Fruit fly (Drosophila melanogaster) whole organism, wandering third instar larva: ENCODE results near the gene CG31493.

Experiments used
- Abd-B ChIP-seq: fragments of >200 bp; optimal IDR thresholded peaks from 2 replicates; lab custom pipeline; 2017; ENCODE audit warnings: missing biosample characterization, missing genetic modification characterization
- Dfd ChIP-seq: fragments of >200 bp; optimal IDR thresholded peaks from 2 replicates; lab custom pipeline; 2017; ENCODE audit warnings: missing biosample characterization, missing genetic modification characterization
- GATAd ChIP-seq: sonication (Bioruptor generic); optimal IDR thresholded peaks from 2 replicates; lab custom pipeline; 2016; ENCODE audit warnings: missing biosample characterization, missing genetic modification characterization
- Hr83 ChIP-seq: fragments of 200-300 bp; sonication (Bioruptor generic); optimal IDR thresholded peaks from 2 replicates; lab custom pipeline; 2016; ENCODE audit warnings: missing biosample characterization, mild to moderate bottlenecking, missing genetic modification characterization, moderate library complexity; ENCODE audit not compliant: poor library complexity, severe bottlenecking
- Mio ChIP-seq: sonication (Bioruptor generic); optimal IDR thresholded peaks from 2 replicates; lab custom pipeline; 2016; ENCODE audit warnings: missing biosample characterization, missing genetic modification characterization
- N ChIP-seq: fragments of >200 bp; optimal IDR thresholded peaks from 2 replicates; lab custom pipeline; 2018; ENCODE audit warnings: missing biosample characterization, missing external identifiers, missing genetic modification characterization
- br ChIP-seq: fragments of 200-800 bp; sonication (Bioruptor generic); optimal IDR thresholded peaks from 2 replicates; lab custom pipeline; 2016; ENCODE audit warnings: missing biosample characterization, missing genetic modification characterization
- dmrt93B ChIP-seq: fragments of 200-800 bp; sonication (Bioruptor generic); optimal IDR thresholded peaks from 2 replicates; lab custom pipeline; 2018; ENCODE audit warnings: missing biosample characterization, mild to moderate bottlenecking, missing genetic modification characterization
- ey ChIP-seq: fragments of 200-800 bp; sonication (Bioruptor generic); optimal IDR thresholded peaks from 2 replicates; lab custom pipeline; 2016; ENCODE audit warnings: missing biosample characterization, missing genetic modification characterization
- lola ChIP-seq: fragments of >200 bp; optimal IDR thresholded peaks from 2 replicates; lab custom pipeline; 2017; ENCODE audit warnings: missing biosample characterization, missing genetic modification characterization
- pan ChIP-seq: fragments of >200 bp; optimal IDR thresholded peaks from 2 replicates; lab custom pipeline; 2017
- psq ChIP-seq: fragments of 200-800 bp; sonication (Bioruptor generic); optimal IDR thresholded peaks from 3 replicates; lab custom pipeline; 2017; ENCODE audit warnings: missing biosample characterization, mild to moderate bottlenecking, missing genetic modification characterization, moderate library complexity
- usp ChIP-seq: fragments of >200 bp; optimal IDR thresholded peaks from 2 replicates; lab custom pipeline; 2017; ENCODE audit warnings: missing biosample characterization, missing genetic modification characterization

- TF ChIP-seq pan (lab: Kevin White, UChicago): no peak
- TF ChIP-seq Abd-B (GFP tag; lab: Kevin White, UChicago): no peak
- no peak for TF ChIP-seq GATAd (GFP tag; lab: Kevin White, UChicago)
- no peak for TF ChIP-seq psq (GFP tag; lab: Kevin White, UChicago)
- TF ChIP-seq br (GFP tag; lab: Kevin White, UChicago): no peak
- TF ChIP-seq Dfd (GFP tag; lab: Kevin White, UChicago): no peak
- no peak for TF ChIP-seq N (GFP tag; lab: Kevin White, UChicago)
- no peak for TF ChIP-seq Hr83 (GFP tag; lab: Kevin White, UChicago)
- TF ChIP-seq dmrt93B (GFP tag; lab: Kevin White, UChicago): no peak
- TF ChIP-seq Mio (GFP tag; lab: Kevin White, UChicago): no peak
- TF ChIP-seq lola: no peak
- no peak for TF ChIP-seq ey (GFP tag; lab: Kevin White, UChicago)
- TF ChIP-seq usp (GFP tag; lab: Kevin White, UChicago): no peak
These were observed 43.5 kb upstream of the CG31493 start for dm6 chr3R:7087904-7088303.
